Worm (Caenorhabditis elegans) whole organism, L1 larva: ENCODE measurements around the gene lgc-56.

ENCODE experiments used
- C16A3.4 ChIP-seq: fragments of 150-350 bp; optimal IDR thresholded peaks from 2 replicates; lab custom pipeline; 2014; ENCODE audit warnings: missing biosample characterization, missing genetic modification characterization
- C34B4.2 ChIP-seq: sonication (generic microtip); optimal IDR thresholded peaks from 2 replicates; lab custom pipeline; 2017; ENCODE audit warnings: mild to moderate bottlenecking, missing genetic modification characterization, missing compliant biosample characterization
- F16B12.6 ChIP-seq: fragments of 150-350 bp; optimal IDR thresholded peaks from 2 replicates; lab custom pipeline; 2014; ENCODE audit warnings: missing biosample characterization, missing genetic modification characterization
- Y116A8C.19 ChIP-seq: sonication (generic microtip); optimal IDR thresholded peaks from 2 replicates; lab custom pipeline; 2016; ENCODE audit warnings: missing compliant biosample characterization, missing genetic modification characterization, borderline replicate concordance
- aha-1 ChIP-seq: fragments of 150-350 bp; optimal IDR thresholded peaks from 2 replicates; lab custom pipeline; 2014; ENCODE audit warnings: missing biosample characterization, missing genetic modification characterization
- alr-1 ChIP-seq: fragments of 200-800 bp; sonication (Bioruptor generic); optimal IDR thresholded peaks from 2 replicates; lab custom pipeline; 2018; ENCODE audit warnings: borderline replicate concordance, mild to moderate bottlenecking, missing genetic modification characterization, missing compliant biosample characterization
- aly-2 ChIP-seq: fragments of 150-350 bp; optimal IDR thresholded peaks from 2 replicates; lab custom pipeline; 2014; ENCODE audit warnings: missing biosample characterization, missing genetic modification characterization
- ama-1 ChIP-seq: fragments of 150-350 bp; optimal IDR thresholded peaks from 2 replicates; lab custom pipeline; 2014
- ceh-63 ChIP-seq: fragments of 200-800 bp; sonication (Bioruptor generic); optimal IDR thresholded peaks from 2 replicates; lab custom pipeline; 2018; ENCODE audit warnings: mild to moderate bottlenecking, missing genetic modification characterization, missing compliant biosample characterization
- ceh-8 ChIP-seq: fragments of 200-800 bp; sonication (Bioruptor generic); optimal IDR thresholded peaks from 2 replicates; lab custom pipeline; 2018; ENCODE audit warnings: mild to moderate bottlenecking, missing genetic modification characterization, moderate library complexity, missing compliant biosample characterization
- ceh-82 ChIP-seq, 3 experiments: fragments of 150-350 bp in 1 of 3; sonication (generic microtip) in 2 of 3; optimal IDR thresholded peaks; 2 replicates each; lab custom pipeline; 2014 to 2017; ENCODE audit warnings: missing biosample characterization in 3 of 3, missing genetic modification characterization in 3 of 3
- ceh-90 ChIP-seq: sonication (generic microtip); optimal IDR thresholded peaks from 2 replicates; lab custom pipeline; 2016; ENCODE audit warnings: missing genetic modification characterization, missing compliant biosample characterization
- dpl-1 ChIP-seq, 3 experiments: fragments of 150-350 bp in 2 of 3; sonication (generic microtip) in 1 of 3; optimal IDR thresholded peaks; 2 replicates each; lab custom pipeline; 2014 to 2017; ENCODE audit warnings: missing biosample characterization in 3 of 3, missing genetic modification characterization in 3 of 3, missing genetic modification reagents in 3 of 3
- efl-1 ChIP-seq, 4 experiments: fragments of 150-350 bp; optimal IDR thresholded peaks in 3 of 4; peaks in 1 of 4; 1 replicate in 1 of 4; 2 replicates in 3 of 4; lab custom pipeline; 2014; ENCODE audit warnings: missing biosample characterization in 2 of 4, missing genetic modification characterization in 2 of 4, missing genetic modification reagents in 2 of 4
- egl-13 ChIP-seq: sonication (generic microtip); optimal IDR thresholded peaks from 2 replicates; lab custom pipeline; 2016; ENCODE audit warnings: missing genotype, missing genetic modification reagents, missing genetic modification characterization, missing compliant biosample characterization
- egl-27 ChIP-seq, 2 experiments: fragments of 150-350 bp in 1 of 2; sonication (generic microtip); optimal IDR thresholded peaks; 3 replicates each; lab custom pipeline; 2017 to 2018; ENCODE audit warnings: missing biosample characterization in 2 of 2, missing genetic modification characterization in 2 of 2, missing genetic modification reagents in 2 of 2
- elt-3 ChIP-seq, 6 experiments: fragments of 150-350 bp in 1 of 6; sonication (generic microtip); optimal IDR thresholded peaks; 2 replicates each; lab custom pipeline; 2017 to 2018; ENCODE audit warnings: missing biosample characterization in 6 of 6, missing genetic modification characterization in 6 of 6, inconsistent platforms in 1 of 6
- ets-5 ChIP-seq: fragments of 200-800 bp; sonication (Bioruptor generic); IDR thresholded peaks from 2 replicates; pipeline ENCODE4 v1.3.6; 2022; ENCODE audit warnings: missing genetic modification characterization, missing compliant biosample characterization
- fkh-8 ChIP-seq: sonication (generic microtip); optimal IDR thresholded peaks from 2 replicates; lab custom pipeline; 2016; ENCODE audit warnings: mild to moderate bottlenecking, missing genetic modification characterization, missing compliant biosample characterization
- fos-1 ChIP-seq: fragments of 150-350 bp; optimal IDR thresholded peaks from 2 replicates; lab custom pipeline; 2014; ENCODE audit warnings: missing biosample characterization, missing genetic modification characterization
- grh-1 ChIP-seq: fragments of 200-800 bp; sonication (Bioruptor generic); IDR thresholded peaks from 2 replicates; pipeline ENCODE4 v1.3.6; 2022; ENCODE audit warnings: missing genetic modification reagents, missing genetic modification characterization, missing compliant biosample characterization
- hpl-2 ChIP-seq: fragments of 150-350 bp; optimal IDR thresholded peaks from 2 replicates; lab custom pipeline; 2014; ENCODE audit warnings: missing biosample characterization, missing genetic modification reagents, missing genetic modification characterization
- irx-1 ChIP-seq: sonication (generic microtip); optimal IDR thresholded peaks from 2 replicates; lab custom pipeline; 2016; ENCODE audit warnings: missing genetic modification characterization, missing compliant biosample characterization
- isw-1 ChIP-seq: fragments of 200-800 bp; sonication (Bioruptor generic); IDR thresholded peaks from 2 replicates; pipeline ENCODE4 v1.3.6; 2022; ENCODE audit warnings: missing genetic modification characterization, missing compliant biosample characterization
- lin-13 ChIP-seq: fragments of 150-350 bp; optimal IDR thresholded peaks from 2 replicates; lab custom pipeline; 2014; ENCODE audit warnings: missing biosample characterization, missing genetic modification reagents, missing genetic modification characterization
- lin-15B ChIP-seq: fragments of 150-350 bp; sonication (generic microtip); optimal IDR thresholded peaks from 3 replicates; lab custom pipeline; 2014; ENCODE audit warnings: missing biosample characterization, missing genetic modification characterization
- lir-3 ChIP-seq: sonication (generic microtip); optimal IDR thresholded peaks from 2 replicates; lab custom pipeline; 2016; ENCODE audit warnings: mild to moderate bottlenecking, missing genetic modification characterization, moderate library complexity, missing compliant biosample characterization; ENCODE audit not compliant: poor library complexity
- mab-9 ChIP-seq: fragments of 200-800 bp; sonication (Bioruptor generic); IDR thresholded peaks from 2 replicates; pipeline ENCODE4 v1.3.6; 2022; ENCODE audit warnings: missing genetic modification reagents, missing genetic modification characterization, missing compliant biosample characterization
- mdl-1 ChIP-seq, 2 experiments: fragments of 150-350 bp; optimal IDR thresholded peaks; 2 replicates each; lab custom pipeline; 2014 to 2017; ENCODE audit warnings: missing biosample characterization in 2 of 2, missing genetic modification characterization in 2 of 2, inconsistent platforms in 1 of 2
- mep-1 ChIP-seq: fragments of 150-350 bp; optimal IDR thresholded peaks from 2 replicates; lab custom pipeline; 2014; ENCODE audit warnings: missing biosample characterization, missing genetic modification characterization
- nhr-11 ChIP-seq: fragments of 150-350 bp; optimal IDR thresholded peaks from 2 replicates; lab custom pipeline; 2014; ENCODE audit warnings: missing biosample characterization, missing genetic modification characterization
- nhr-12 ChIP-seq: sonication (generic microtip); optimal IDR thresholded peaks from 2 replicates; lab custom pipeline; 2017; ENCODE audit warnings: missing biosample characterization, missing genetic modification characterization
- nhr-20 ChIP-seq: sonication (generic microtip); optimal IDR thresholded peaks from 2 replicates; lab custom pipeline; 2016; ENCODE audit warnings: mild to moderate bottlenecking, missing genetic modification characterization, missing compliant biosample characterization
- nhr-47 ChIP-seq: sonication (generic microtip); optimal IDR thresholded peaks from 2 replicates; lab custom pipeline; 2016; ENCODE audit warnings: mild to moderate bottlenecking, missing genetic modification characterization, moderate library complexity, missing compliant biosample characterization
- nhr-76 ChIP-seq: sonication (generic microtip); optimal IDR thresholded peaks from 2 replicates; lab custom pipeline; 2017; ENCODE audit warnings: missing biosample characterization, missing genetic modification characterization
- nhr-77 ChIP-seq: fragments of 150-350 bp; optimal IDR thresholded peaks from 2 replicates; lab custom pipeline; 2014; ENCODE audit warnings: missing biosample characterization, missing genetic modification characterization
- nhr-84 ChIP-seq: sonication (generic microtip); optimal IDR thresholded peaks from 2 replicates; lab custom pipeline; 2017; ENCODE audit warnings: missing biosample characterization, missing genetic modification characterization
- pax-3 ChIP-seq: fragments of 200-800 bp; sonication (Bioruptor generic); optimal IDR thresholded peaks from 2 replicates; lab custom pipeline; 2018; ENCODE audit warnings: mild to moderate bottlenecking, missing genetic modification characterization, moderate library complexity, missing compliant biosample characterization
- pqm-1 ChIP-seq: sonication (generic microtip); optimal IDR thresholded peaks from 3 replicates; lab custom pipeline; 2017; ENCODE audit warnings: missing biosample characterization, missing genetic modification characterization
- rnt-1 ChIP-seq: sonication (generic microtip); optimal IDR thresholded peaks from 2 replicates; lab custom pipeline; 2016; ENCODE audit warnings: mild to moderate bottlenecking, missing genetic modification characterization, moderate library complexity, missing compliant biosample characterization
- skn-1 ChIP-seq: fragments of 150-350 bp; optimal IDR thresholded peaks from 2 replicates; lab custom pipeline; 2014; ENCODE audit warnings: missing biosample characterization, missing genetic modification characterization
- snpc-4 ChIP-seq: fragments of 150-350 bp; optimal IDR thresholded peaks from 2 replicates; lab custom pipeline; 2014; ENCODE audit warnings: missing biosample characterization, missing genetic modification characterization
- snu-23 ChIP-seq: sonication (generic microtip); optimal IDR thresholded peaks from 2 replicates; lab custom pipeline; 2016; ENCODE audit warnings: missing genetic modification characterization, missing compliant biosample characterization
- sox-4 ChIP-seq: sonication (generic microtip); optimal IDR thresholded peaks from 2 replicates; lab custom pipeline; 2016; ENCODE audit warnings: missing genetic modification characterization, missing compliant biosample characterization
- sptf-1 ChIP-seq: fragments of 150-350 bp; optimal IDR thresholded peaks from 2 replicates; lab custom pipeline; 2014; ENCODE audit warnings: missing biosample characterization, missing genetic modification characterization
- sup-37 ChIP-seq: fragments of 200-800 bp; sonication (Bioruptor generic); optimal IDR thresholded peaks from 2 replicates; lab custom pipeline; 2018; ENCODE audit warnings: mild to moderate bottlenecking, missing genetic modification characterization, missing compliant biosample characterization
- tbx-2 ChIP-seq: sonication (generic microtip); optimal IDR thresholded peaks from 2 replicates; lab custom pipeline; 2016; ENCODE audit warnings: missing genetic modification characterization, missing compliant biosample characterization
- tlp-1 ChIP-seq: fragments of 150-350 bp; optimal IDR thresholded peaks from 2 replicates; lab custom pipeline; 2014; ENCODE audit warnings: missing biosample characterization, missing genetic modification characterization
- unc-130 ChIP-seq: fragments of 150-350 bp; optimal IDR thresholded peaks from 2 replicates; lab custom pipeline; 2017; ENCODE audit warnings: missing biosample characterization, missing genetic modification characterization, inconsistent platforms
- unc-86 ChIP-seq: sonication (generic microtip); optimal IDR thresholded peaks from 2 replicates; lab custom pipeline; 2016; ENCODE audit warnings: missing genetic modification characterization, missing compliant biosample characterization
- xbp-1 ChIP-seq: sonication (generic microtip); optimal IDR thresholded peaks from 2 replicates; lab custom pipeline; 2016; ENCODE audit warnings: missing genetic modification characterization, missing compliant biosample characterization
- zag-1 ChIP-seq: fragments of 150-350 bp; optimal IDR thresholded peaks from 2 replicates; lab custom pipeline; 2014; ENCODE audit warnings: missing biosample characterization, missing genetic modification characterization
- ztf-11 ChIP-seq, 2 experiments: sonication (generic microtip); optimal IDR thresholded peaks; 2 replicates each; lab custom pipeline; 2016 to 2017; ENCODE audit warnings: missing genetic modification characterization in 2 of 2, missing biosample characterization in 1 of 2, missing compliant biosample characterization in 1 of 2

The lgc-56 gene

ce11 chrII:5105020-5105419 lies 25.2 kb upstream of the lgc-56 start:
- no peak for TF ChIP-seq C34B4.2 (tag; lab: Kevin White, UChicago)
- no peak for TF ChIP-seq sup-37 (GFP tag; lab: Kevin White, UChicago)
- TF ChIP-seq tbx-2 (tag; lab: Kevin White, UChicago), result peak; percentile 55
- peak; percentile 31 for TF ChIP-seq F16B12.6 (tag; lab: Kevin White, UChicago)
- no peak for TF ChIP-seq alr-1 (tag; lab: Kevin White, UChicago)
- peak; percentile 59 for TF ChIP-seq lir-3
- TF ChIP-seq nhr-11, result no peak
- no peak for TF ChIP-seq aha-1 (tag; lab: Kevin White, UChicago)
- no peak for TF ChIP-seq egl-13 (tag; lab: Kevin White, UChicago)
- peak; percentile 86 for TF ChIP-seq C16A3.4
- peak; percentile 43 to 78 (median 52) for TF ChIP-seq ceh-82 (tag; optimal IDR thresholded peaks at IDR 0.05; lab: Kevin White, UChicago)
- 0 out of 2 replicates have a peak, but pooled peaks have one; percentile 38 for TF ChIP-seq mab-9
- TF ChIP-seq mdl-1 (tag; optimal IDR thresholded peaks at IDR 0.05; lab: Kevin White, UChicago), result peak in 1 of 2 experiments; percentile 66
- TF ChIP-seq nhr-84 (tag; lab: Kevin White, UChicago), result no peak
- peak; percentile 8 for TF ChIP-seq sox-4 (tag; lab: Kevin White, UChicago)
- no peak for TF ChIP-seq isw-1 (GFP tag; lab: Robert Waterston, UW)
- peak; percentile 72 for TF ChIP-seq nhr-20
- TF ChIP-seq pax-3 (tag; lab: Kevin White, UChicago), result peak; percentile 32
- peak; percentile 76 for TF ChIP-seq snu-23 (GFP tag; lab: Kevin White, UChicago)
- peak; percentile 67 to 75 for TF ChIP-seq efl-1 (optimal IDR thresholded peaks at IDR 0.05; lab: Kevin White, UChicago)
- peak; percentile 55 to 95 for TF ChIP-seq efl-1 (GFP tag; optimal IDR thresholded peaks at IDR 0.05 in 1 of 2; lab: Kevin White, UChicago)
- TF ChIP-seq nhr-47 (tag; lab: Kevin White, UChicago), result peak; percentile 81
- TF ChIP-seq rnt-1, result peak; percentile 70
- TF ChIP-seq fos-1 (tag; lab: Kevin White, UChicago), result peak; percentile 76
- TF ChIP-seq ceh-90 (tag; lab: Kevin White, UChicago), result no peak
- TF ChIP-seq grh-1 (GFP tag; lab: Robert Waterston, UW), result no peak
- TF ChIP-seq ztf-11 (tag; optimal IDR thresholded peaks at IDR 0.05; lab: Kevin White, UChicago), result peak in 1 of 2 experiments; percentile 32
- peak; percentile 41 for TF ChIP-seq unc-86 (tag; lab: Kevin White, UChicago)
- TF ChIP-seq snpc-4, result peak; percentile 37
- no peak for TF ChIP-seq tlp-1 (tag; lab: Kevin White, UChicago)
- TF ChIP-seq nhr-12, result no peak
- no peak for TF ChIP-seq ets-5 (GFP tag; lab: Robert Waterston, UW)
- TF ChIP-seq lin-15B (tag; lab: Kevin White, UChicago), result no peak
- no peak for TF ChIP-seq hpl-2 (GFP tag; lab: Kevin White, UChicago)
- TF ChIP-seq unc-130 (tag; lab: Kevin White, UChicago), result peak; percentile 36
- peak; percentile 68 for TF ChIP-seq nhr-77 (tag; lab: Kevin White, UChicago)
- TF ChIP-seq sptf-1 (tag; lab: Kevin White, UChicago), result no peak
- no peak for TF ChIP-seq nhr-76
- TF ChIP-seq egl-27 (tag; optimal IDR thresholded peaks at IDR 0.05; lab: Kevin White, UChicago), result peak in 1 of 2 experiments; percentile 31
- peak; percentile 78 for TF ChIP-seq aly-2 (tag; lab: Kevin White, UChicago)
- no peak for TF ChIP-seq Y116A8C.19 (tag; lab: Kevin White, UChicago)
- peak; percentile 60 for TF ChIP-seq ama-1
- peak; percentile 84 for TF ChIP-seq skn-1 (tag; lab: Kevin White, UChicago)
- TF ChIP-seq pqm-1 (tag; lab: Kevin White, UChicago), result no peak
- peak; percentile 5 for TF ChIP-seq irx-1 (tag; lab: Kevin White, UChicago)
- peak in 2 of 3 experiments; percentile 57 to 68 for TF ChIP-seq dpl-1 (GFP tag; optimal IDR thresholded peaks at IDR 0.05; lab: Kevin White, UChicago)
- TF ChIP-seq zag-1 (tag; lab: Kevin White, UChicago), result no peak
- peak in 3 of 6 experiments; percentile 15 to 50 (median 19) for TF ChIP-seq elt-3 (tag; optimal IDR thresholded peaks at IDR 0.05; lab: Kevin White, UChicago)
- TF ChIP-seq fkh-8 (tag; lab: Kevin White, UChicago), result peak; percentile 68
- TF ChIP-seq xbp-1 (tag; lab: Kevin White, UChicago), result peak; percentile 58
- no peak for TF ChIP-seq ceh-63 (GFP tag; lab: Kevin White, UChicago)
- TF ChIP-seq mep-1 (tag; lab: Kevin White, UChicago), result peak; percentile 78
- no peak for TF ChIP-seq lin-13 (GFP tag; lab: Kevin White, UChicago)
- TF ChIP-seq ceh-8, result no peak
